Worm (Caenorhabditis elegans): Measurements from ENCODE around the gene fbxa-201.

DNA sequence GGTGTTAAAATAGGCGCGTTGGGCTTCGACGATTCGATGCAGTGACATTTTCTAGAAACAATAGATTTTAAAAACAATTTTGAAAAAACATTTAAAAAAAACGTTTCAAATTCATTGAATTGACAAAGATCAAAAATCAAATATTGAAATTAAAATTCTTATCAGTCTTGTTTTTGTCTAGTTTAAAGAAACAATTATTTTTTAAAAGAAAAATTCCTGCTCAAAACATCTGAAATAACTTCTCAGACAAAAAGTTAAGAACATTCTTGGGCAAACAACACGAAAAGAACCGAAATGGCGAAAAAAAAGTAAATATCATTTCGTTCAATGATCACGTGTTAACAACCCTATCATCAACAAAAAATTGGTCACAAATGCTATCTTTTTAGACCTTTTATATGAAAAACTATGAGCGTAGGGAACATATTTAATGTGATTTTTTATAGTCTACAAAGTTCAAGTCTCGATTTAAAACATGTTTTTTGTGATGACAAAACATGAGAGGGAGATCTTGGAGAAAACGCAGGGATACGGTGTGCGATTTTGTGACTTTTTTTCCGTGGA, 24.5 kb downstream of the fbxa-201 start, which contains the start of gene alh-5:
- no peak for TF ChIP-seq nhr-12 (tag; optimal IDR thresholded peaks at IDR 0.05)
- no peak for TF ChIP-seq fos-1 (tag; optimal IDR thresholded peaks at IDR 0.05)
- peak; percentile 48 for TF ChIP-seq elt-2 (tag; optimal IDR thresholded peaks at IDR 0.05)

Data from whole organism, L3 larva.